Worm (Caenorhabditis elegans): ENCODE results near the gene tat-6.

tat-6 gene

DNA sequence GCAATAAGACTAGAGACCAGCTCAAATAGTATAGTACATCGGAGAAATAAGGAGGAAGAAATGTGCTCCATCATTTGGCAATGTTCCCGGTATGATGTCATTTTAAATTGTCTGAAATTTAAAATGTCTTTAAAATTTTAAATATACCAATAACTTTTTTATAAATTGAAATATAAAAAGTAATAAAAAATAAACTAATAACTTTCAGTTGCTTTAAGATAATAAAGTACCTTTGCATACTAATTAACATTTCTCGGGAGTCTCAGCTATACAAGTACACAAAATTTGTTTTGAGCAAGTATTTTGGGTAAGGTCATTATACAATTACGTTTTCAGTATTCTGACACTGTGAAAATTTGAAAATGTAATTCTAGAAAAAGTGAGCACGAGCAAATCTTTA, 23.0 kb downstream of the tat-6 start, which contains the start of gene srab-6:
srab-6 (minus strand) TSS at position 101 of the 400 bp plus-strand sequence.
- TF ChIP-seq W03F9.2 (tag; optimal IDR thresholded peaks at IDR 0.05), result no peak
- TF ChIP-seq dao-5 (tag; optimal IDR thresholded peaks at IDR 0.05), result no peak
- TF ChIP-seq him-1 (tag; optimal IDR thresholded peaks at IDR 0.05), result no peak

DNA sequence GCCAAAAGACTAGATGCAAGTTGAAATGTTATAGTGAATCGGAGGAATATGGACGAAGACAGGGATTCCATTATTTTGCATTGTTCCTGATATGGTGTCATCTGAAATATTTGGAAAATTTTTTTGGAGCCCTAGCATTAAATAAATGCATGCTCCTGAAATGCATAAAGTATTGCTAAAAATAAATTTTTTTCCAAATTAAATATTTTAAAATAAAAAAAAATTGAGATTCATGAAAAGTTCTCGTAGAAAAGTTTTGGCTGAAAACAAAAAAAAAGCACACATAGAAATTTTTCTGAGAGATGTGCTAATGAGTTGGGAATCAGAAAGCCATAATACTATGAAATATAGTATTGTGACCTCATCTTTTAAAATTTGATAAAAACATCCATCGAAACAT, 26.2 kb downstream of the tat-6 start, which contains the start of gene srab-7:
srab-7 (minus strand) TSS at position 101 of the 400 bp plus-strand sequence.
- TF ChIP-seq dao-5 (tag; optimal IDR thresholded peaks at IDR 0.05) (no peak), W03F9.2 (tag; optimal IDR thresholded peaks at IDR 0.05) (no peak), him-1 (tag; optimal IDR thresholded peaks at IDR 0.05) (no peak)

DNA sequence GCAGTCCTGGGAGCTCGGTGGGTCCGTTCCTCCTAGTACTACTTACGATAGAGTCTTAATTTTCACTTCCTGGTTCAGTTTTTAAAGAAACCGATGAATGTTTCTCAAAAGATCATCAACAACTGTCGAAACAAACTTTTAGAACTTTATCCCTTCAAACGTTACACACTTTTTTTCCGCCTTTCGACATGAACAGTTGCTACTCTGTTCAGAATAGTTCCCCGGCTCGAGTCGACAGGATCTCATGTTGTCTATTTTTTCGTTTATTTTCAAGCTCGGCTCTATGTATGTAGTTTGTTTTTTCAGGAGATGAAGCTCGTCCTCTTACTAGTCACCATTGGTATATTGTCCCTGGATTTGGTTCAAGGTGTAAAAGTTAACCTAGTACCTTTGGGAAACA, 27.9 kb downstream of the tat-6 start, which contains the start of gene exh-1:
exh-1 (plus strand) TSS at position 301 of the 400 bp plus-strand sequence.
- TF ChIP-seq dao-5 (tag; optimal IDR thresholded peaks at IDR 0.05) (no peak), him-1 (tag; optimal IDR thresholded peaks at IDR 0.05) (no peak), W03F9.2 (tag; optimal IDR thresholded peaks at IDR 0.05) (no peak)

DNA sequence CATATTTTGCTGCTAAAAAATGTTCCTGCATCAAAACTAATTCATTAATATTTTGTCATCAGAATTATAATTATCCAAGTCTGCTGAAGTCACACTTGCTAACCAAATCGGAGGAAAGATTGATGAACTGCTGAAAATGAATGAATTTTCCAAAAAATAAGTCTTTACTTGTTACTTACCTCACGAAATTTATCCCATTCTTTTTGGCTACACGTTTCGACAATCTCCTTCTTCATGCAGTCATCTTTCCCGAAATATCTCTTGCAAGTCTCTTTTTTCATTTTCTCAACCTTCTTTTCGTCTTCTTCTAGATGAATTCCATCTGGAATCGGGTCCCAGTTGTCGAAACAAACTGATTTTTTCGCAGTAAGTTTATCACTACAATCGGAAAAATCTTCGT, 29.5 kb downstream of the tat-6 start:
- TF ChIP-seq dao-5 (tag; optimal IDR thresholded peaks at IDR 0.05) (no peak), W03F9.2 (tag; optimal IDR thresholded peaks at IDR 0.05) (no peak), him-1 (tag; optimal IDR thresholded peaks at IDR 0.05) (no peak)

DNA sequence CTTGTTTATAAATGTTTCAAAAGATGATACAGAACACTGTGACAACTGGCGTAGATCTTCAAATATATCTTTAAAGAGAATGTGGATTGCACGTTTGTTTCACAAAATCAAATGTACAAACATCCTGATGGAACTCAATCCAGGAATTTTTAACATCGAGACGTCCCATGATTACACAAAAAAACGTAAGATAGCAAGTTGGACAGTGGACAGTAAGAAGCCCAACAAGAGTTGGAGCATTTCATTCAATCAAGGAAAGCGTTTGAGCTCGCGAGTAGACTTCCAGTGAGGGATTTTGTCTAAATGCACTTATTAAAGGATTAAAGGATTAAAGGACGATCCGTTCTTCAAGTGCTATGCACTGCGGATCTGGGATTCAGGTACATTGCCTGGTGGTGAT, 30.3 kb downstream of the tat-6 start, which contains the start of gene C36C5.12:
C36C5.12 (minus strand) TSS at position 101 of the 400 bp plus-strand sequence.
- no peak for TF ChIP-seq him-1 (tag; optimal IDR thresholded peaks at IDR 0.05)
- TF ChIP-seq dao-5 (tag; optimal IDR thresholded peaks at IDR 0.05), result no peak
- no peak for TF ChIP-seq W03F9.2 (tag; optimal IDR thresholded peaks at IDR 0.05)

DNA sequence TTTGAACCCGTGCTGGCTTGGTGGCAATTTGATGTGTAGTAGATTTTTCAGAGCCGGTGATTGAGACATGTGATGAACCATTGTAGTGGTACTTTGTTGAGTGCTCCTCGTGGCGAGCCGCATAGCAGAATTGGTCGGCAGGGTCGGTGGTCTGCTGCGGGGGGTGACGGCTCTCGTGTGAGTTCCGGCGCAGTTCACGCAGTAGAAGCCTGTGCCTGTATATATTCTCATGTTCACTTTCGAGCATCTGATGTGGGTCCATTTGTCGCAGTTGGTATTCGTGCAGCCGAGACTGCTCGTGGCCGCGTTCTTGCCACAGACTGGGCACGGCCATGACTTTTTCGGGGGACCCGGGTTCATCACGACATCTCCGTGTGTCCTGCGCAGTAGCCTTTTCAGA, 33.4 kb downstream of the tat-6 start:
- TF ChIP-seq W03F9.2 (tag; optimal IDR thresholded peaks at IDR 0.05), result no peak

DNA sequence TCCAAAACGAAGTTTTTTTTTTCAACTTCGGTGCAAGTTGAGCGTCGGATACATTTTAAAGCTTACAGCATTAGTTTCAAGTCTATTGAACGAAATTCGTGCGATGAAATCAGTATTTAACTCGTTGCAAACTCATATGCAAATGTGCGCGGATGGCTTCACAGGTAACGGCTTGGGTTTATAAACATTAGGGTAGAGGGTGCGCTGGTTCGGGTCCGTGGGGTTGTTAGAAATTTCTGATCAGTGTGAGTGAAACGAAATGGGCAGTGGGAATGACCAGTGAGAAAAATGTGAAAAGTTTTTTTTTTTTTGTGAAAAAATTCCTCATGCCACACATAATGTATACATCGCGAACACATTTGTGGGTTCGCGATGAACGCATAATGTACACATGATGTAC, 34.2 kb downstream of the tat-6 start:
- TF ChIP-seq W03F9.2 (tag; optimal IDR thresholded peaks at IDR 0.05) (no peak), dao-5 (tag; optimal IDR thresholded peaks at IDR 0.05) (no peak), him-1 (tag; optimal IDR thresholded peaks at IDR 0.05) (no peak)

DNA sequence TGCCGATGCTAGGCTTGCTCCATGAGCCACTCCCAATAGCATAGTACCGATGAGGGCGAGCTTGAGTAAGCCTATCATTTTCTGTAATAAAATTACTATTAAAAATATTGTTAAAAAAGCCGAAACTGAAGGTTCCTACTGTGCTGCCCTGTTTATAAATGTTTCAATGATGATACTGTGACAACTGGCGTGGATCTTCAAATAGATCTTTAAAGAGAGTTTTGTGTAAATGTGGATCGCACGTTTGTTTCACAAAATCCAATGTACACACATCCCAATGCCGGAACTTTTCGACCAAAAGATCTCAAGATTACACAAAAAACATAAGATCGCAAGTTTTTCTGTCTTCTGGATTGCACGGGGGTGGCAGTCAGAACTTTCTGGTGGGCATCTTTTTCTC, 36.5 kb downstream of the tat-6 start, which contains the start of gene C36C5.14:
C36C5.14 (minus strand) TSS at position 101 of the 400 bp plus-strand sequence.
- TF ChIP-seq dao-5 (tag; optimal IDR thresholded peaks at IDR 0.05), result no peak

DNA sequence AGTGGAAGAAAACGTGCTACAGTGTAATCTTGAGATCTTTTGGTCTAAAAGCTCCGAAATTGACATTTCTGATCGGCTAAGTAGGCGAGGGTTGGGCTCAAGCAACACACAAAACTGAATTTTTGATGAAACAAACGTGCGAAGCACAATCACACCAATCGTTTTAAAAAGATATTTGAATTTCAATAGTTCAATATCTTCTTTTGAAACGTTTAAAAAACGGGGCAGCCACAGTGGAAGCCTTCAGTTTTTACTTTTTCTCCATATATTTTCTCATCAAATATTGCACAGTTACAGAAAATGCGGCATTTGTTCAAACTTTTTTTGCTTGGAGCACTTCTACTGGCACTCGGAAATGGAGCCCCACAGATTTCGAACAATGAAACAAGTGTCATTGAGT, 37.4 kb downstream of the tat-6 start, which contains the start of gene C36C5.4:
C36C5.4 (plus strand) TSS at position 301 of the 400 bp plus-strand sequence.
- TF ChIP-seq dao-5 (tag; optimal IDR thresholded peaks at IDR 0.05) (no peak), W03F9.2 (tag; optimal IDR thresholded peaks at IDR 0.05) (no peak), him-1 (tag; optimal IDR thresholded peaks at IDR 0.05) (no peak)

DNA sequence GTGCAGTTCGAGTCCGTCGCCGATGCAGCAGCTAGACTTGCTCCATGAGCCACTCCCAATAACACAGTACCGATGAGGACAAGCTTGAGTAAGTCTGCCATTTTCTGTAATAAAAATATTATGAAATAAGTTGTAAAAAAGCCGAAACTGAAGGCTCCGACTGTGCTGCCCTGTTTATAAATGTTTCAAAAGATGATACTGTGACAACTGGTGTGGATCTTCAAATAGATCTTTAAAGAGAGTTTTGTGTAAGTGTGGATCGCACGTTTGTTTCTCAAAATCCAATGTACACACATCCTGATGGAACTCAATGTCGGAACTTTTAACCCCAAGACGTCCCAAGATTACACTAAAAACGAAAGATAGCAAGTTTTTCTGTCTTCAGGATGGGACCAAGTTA, 39.7 kb downstream of the tat-6 start, which contains the start of gene C36C5.15:
C36C5.15 (minus strand) TSS at position 101 of the 400 bp plus-strand sequence.
- TF ChIP-seq him-1 (tag; optimal IDR thresholded peaks at IDR 0.05), result no peak

DNA sequence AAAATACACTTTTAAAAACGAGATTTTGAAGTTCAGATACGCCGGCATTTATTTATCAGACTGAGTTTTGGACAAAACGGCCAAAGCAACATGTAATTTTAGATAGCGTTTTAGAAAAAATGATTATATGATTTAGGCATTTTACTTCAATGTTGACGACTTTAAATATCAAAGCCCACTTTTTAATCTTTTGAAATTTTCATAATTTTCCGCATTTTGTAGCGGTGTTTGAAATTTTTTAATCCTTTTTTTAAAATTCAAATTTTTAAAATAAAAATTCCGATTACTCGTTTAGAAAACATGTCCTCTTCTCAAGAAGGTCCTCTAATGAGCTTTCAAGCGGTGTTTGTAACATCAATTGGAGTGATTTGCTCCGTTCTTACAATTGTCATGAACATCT, 40.9 kb downstream of the tat-6 start, which contains the start of gene srbc-6:
srbc-6 (plus strand) TSS at position 301 of the 400 bp plus-strand sequence.
- TF ChIP-seq W03F9.2 (tag; optimal IDR thresholded peaks at IDR 0.05), result no peak
- no peak for TF ChIP-seq dao-5 (tag; optimal IDR thresholded peaks at IDR 0.05)

DNA sequence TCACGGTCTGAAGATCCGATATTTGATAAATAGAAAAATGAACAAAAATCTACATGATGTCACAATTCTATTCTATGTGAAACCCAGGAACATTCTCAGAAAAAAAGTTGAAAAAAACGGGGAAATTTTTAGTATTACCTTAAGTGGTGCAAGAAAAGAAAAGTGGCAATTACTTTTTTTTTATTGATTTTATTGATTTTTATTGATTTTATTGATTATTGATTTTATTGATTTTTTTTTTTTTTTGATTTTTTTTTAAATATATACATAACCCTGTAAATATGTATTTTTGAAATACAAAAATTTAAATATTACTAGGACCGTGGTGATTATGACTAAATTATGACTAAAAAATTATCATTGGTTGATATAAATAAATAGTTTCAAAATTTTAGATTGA, 42.7 kb downstream of the tat-6 start:
- TF ChIP-seq dao-5 (tag; optimal IDR thresholded peaks at IDR 0.05) (no peak), W03F9.2 (tag; optimal IDR thresholded peaks at IDR 0.05) (no peak), him-1 (tag; optimal IDR thresholded peaks at IDR 0.05) (no peak)

DNA sequence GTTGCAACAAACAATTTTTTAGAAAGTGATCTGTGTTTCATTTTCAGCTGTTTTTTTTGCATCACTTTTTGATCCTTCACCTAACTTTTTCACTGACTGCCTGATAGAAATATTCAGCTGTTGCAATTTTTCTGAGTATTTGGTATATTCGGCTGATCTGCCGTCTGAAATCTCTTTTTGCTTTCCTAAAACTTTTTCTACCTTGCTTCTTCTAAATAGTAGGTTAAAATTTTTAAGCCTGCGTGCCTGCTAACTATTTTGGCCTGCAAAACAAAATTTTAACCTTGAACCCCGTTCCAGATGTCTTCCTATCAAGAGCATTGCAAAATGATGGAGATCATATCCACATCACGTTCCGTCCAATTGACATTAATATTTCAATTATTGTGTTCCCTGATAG, 47.3 kb downstream of the tat-6 start, which contains the start of gene srab-8:
srab-8 (plus strand) TSS at position 301 of the 400 bp plus-strand sequence.
- TF ChIP-seq W03F9.2 (tag; optimal IDR thresholded peaks at IDR 0.05) (no peak), dao-5 (tag; optimal IDR thresholded peaks at IDR 0.05) (no peak), him-1 (tag; optimal IDR thresholded peaks at IDR 0.05) (no peak)
